Fruit fly (Drosophila melanogaster) whole organism, embryonic: ENCODE data around the gene AMPdeam.

Source experiments
- Abd-B ChIP-seq: fragments of 200-800 bp; sonication (Bioruptor generic); optimal IDR thresholded peaks from 2 replicates; lab custom pipeline; 2018; ENCODE audit warnings: missing biosample characterization, mild to moderate bottlenecking, missing genetic modification characterization, moderate library complexity
- Ada2b ChIP-seq: fragments of 200-800 bp; sonication (Bioruptor generic); IDR thresholded peaks from 2 replicates; pipeline ENCODE4 v1.3.6; 2022; ENCODE audit warnings: missing biosample characterization, missing genetic modification characterization
- CG10147 ChIP-seq: fragments of 200-800 bp; sonication (Bioruptor generic); optimal IDR thresholded peaks from 2 replicates; lab custom pipeline; 2019; ENCODE audit warnings: missing biosample characterization, mild to moderate bottlenecking, missing genetic modification characterization, moderate library complexity
- CG10209 ChIP-seq: fragments of 200-800 bp; sonication (Bioruptor generic); optimal IDR thresholded peaks from 3 replicates; lab custom pipeline; 2017; ENCODE audit warnings: missing biosample characterization, mild to moderate bottlenecking, missing genetic modification characterization, missing genetic modification reagents
- CG10366 ChIP-seq: fragments of 200-800 bp; sonication (Bioruptor generic); IDR thresholded peaks from 2 replicates; pipeline ENCODE4 v1.3.6; 2022; ENCODE audit warnings: missing biosample characterization, missing genetic modification characterization
- CG11560 ChIP-seq: fragments of 200-800 bp; sonication (Bioruptor generic); IDR thresholded peaks from 3 replicates; pipeline ENCODE4 v1.3.6; 2022; ENCODE audit warnings: missing biosample characterization, missing genetic modification characterization
- CG12299 ChIP-seq: fragments of 200-800 bp; sonication (Bioruptor generic); optimal IDR thresholded peaks from 2 replicates; lab custom pipeline; 2018; ENCODE audit warnings: missing biosample characterization, mild to moderate bottlenecking, missing genetic modification characterization
- CG17186 ChIP-seq: fragments of 200-800 bp; sonication (Bioruptor generic); optimal IDR thresholded peaks from 3 replicates; lab custom pipeline; 2017; ENCODE audit warnings: missing biosample characterization, missing genetic modification reagents, missing genetic modification characterization
- CG1832 ChIP-seq: fragments of 200-800 bp; sonication (Bioruptor generic); optimal IDR thresholded peaks from 2 replicates; lab custom pipeline; 2017; ENCODE audit warnings: missing biosample characterization, mild to moderate bottlenecking, missing genetic modification characterization, inconsistent platforms
- CG2712 ChIP-seq: fragments of 200-800 bp; optimal IDR thresholded peaks from 3 replicates; lab custom pipeline; 2019; ENCODE audit warnings: missing biosample characterization, mild to moderate bottlenecking, missing genetic modification characterization, moderate library complexity
- CG31224 ChIP-seq: fragments of 200-800 bp; sonication (Bioruptor generic); IDR thresholded peaks from 2 replicates; pipeline ENCODE4 v1.3.6; 2022; ENCODE audit warnings: missing biosample characterization, missing genetic modification characterization
- CG32767 ChIP-seq: fragments of 200-800 bp; sonication (Bioruptor generic); IDR thresholded peaks from 2 replicates; pipeline ENCODE4 v1.3.6; 2022; ENCODE audit warnings: missing biosample characterization, missing genetic modification characterization
- CG3407 ChIP-seq: fragments of 200-800 bp; sonication (Bioruptor generic); optimal IDR thresholded peaks from 2 replicates; lab custom pipeline; 2018; ENCODE audit warnings: missing biosample characterization, mild to moderate bottlenecking, missing genetic modification characterization
- CG8388 ChIP-seq: fragments of 200-800 bp; sonication (Bioruptor generic); optimal IDR thresholded peaks from 2 replicates; lab custom pipeline; 2019; ENCODE audit warnings: missing biosample characterization, mild to moderate bottlenecking, missing genetic modification characterization, moderate library complexity
- CG8478 ChIP-seq: fragments of >200 bp; optimal IDR thresholded peaks from 2 replicates; lab custom pipeline; 2018
- Dfd ChIP-seq, 2 experiments: fragments of >200 bp; optimal IDR thresholded peaks; 2 replicates each; lab custom pipeline; 2017; ENCODE audit warnings: missing biosample characterization in 2 of 2, missing genetic modification characterization in 2 of 2
- Drgx ChIP-seq: fragments of 200-800 bp; sonication (Bioruptor generic); IDR thresholded peaks from 2 replicates; pipeline ENCODE4 v1.3.6; 2022; ENCODE audit warnings: missing biosample characterization, missing genetic modification characterization
- E2f2 ChIP-seq: fragments of 200-800 bp; sonication (Bioruptor generic); IDR thresholded peaks from 2 replicates; pipeline ENCODE4 v1.3.6; 2022; ENCODE audit warnings: missing biosample characterization, missing genetic modification characterization
- ERR ChIP-seq: fragments of 200-800 bp; sonication (Bioruptor generic); optimal IDR thresholded peaks from 2 replicates; lab custom pipeline; 2016; ENCODE audit warnings: missing biosample characterization, missing genetic modification characterization
- Hey ChIP-seq: fragments of 200-800 bp; sonication (Bioruptor generic); optimal IDR thresholded peaks from 3 replicates; lab custom pipeline; 2018; ENCODE audit warnings: missing biosample characterization, mild to moderate bottlenecking, missing genetic modification characterization
- Hr3 ChIP-seq: fragments of 200-800 bp; sonication (Bioruptor generic); optimal IDR thresholded peaks from 3 replicates; lab custom pipeline; 2016; ENCODE audit warnings: missing biosample characterization, missing genetic modification characterization
- Kr ChIP-seq: fragments of 200-800 bp; sonication (Bioruptor generic); optimal IDR thresholded peaks from 2 replicates; lab custom pipeline; 2017; ENCODE audit warnings: missing biosample characterization, mild to moderate bottlenecking, missing genetic modification characterization
- PHDP ChIP-seq: fragments of 200-800 bp; sonication (Bioruptor generic); optimal IDR thresholded peaks from 3 replicates; lab custom pipeline; 2018; ENCODE audit warnings: missing biosample characterization, mild to moderate bottlenecking, missing genetic modification characterization, moderate library complexity
- Sin3A ChIP-seq: fragments of >200 bp; optimal IDR thresholded peaks from 2 replicates; lab custom pipeline; 2018
- Vsx1 ChIP-seq: fragments of 200-800 bp; sonication (Bioruptor generic); optimal IDR thresholded peaks from 2 replicates; lab custom pipeline; 2017; ENCODE audit warnings: missing biosample characterization, mild to moderate bottlenecking, missing genetic modification characterization, missing genetic modification reagents
- Xbp1 ChIP-seq: fragments of 200-800 bp; sonication (Bioruptor generic); optimal IDR thresholded peaks from 3 replicates; lab custom pipeline; 2016; ENCODE audit warnings: missing biosample characterization, mild to moderate bottlenecking, missing genetic modification characterization
- YL-1 ChIP-seq: fragments of 200-800 bp; sonication (Bioruptor generic); optimal IDR thresholded peaks from 3 replicates; lab custom pipeline; 2017; ENCODE audit warnings: missing biosample characterization, mild to moderate bottlenecking, missing genetic modification characterization
- abd-A ChIP-seq: fragments of 200-800 bp; sonication (Bioruptor generic); optimal IDR thresholded peaks from 3 replicates; lab custom pipeline; 2019; ENCODE audit warnings: missing biosample characterization, mild to moderate bottlenecking, missing genetic modification characterization, moderate library complexity
- ac ChIP-seq: fragments of 200-800 bp; sonication (Bioruptor generic); optimal IDR thresholded peaks from 3 replicates; lab custom pipeline; 2017; ENCODE audit warnings: missing biosample characterization, mild to moderate bottlenecking, missing genetic modification characterization
- al ChIP-seq: fragments of 200-800 bp; sonication (Bioruptor generic); IDR thresholded peaks from 2 replicates; pipeline ENCODE4 v1.3.6; 2022; ENCODE audit warnings: missing biosample characterization, missing genetic modification characterization
- crc ChIP-seq: fragments of 200-800 bp; sonication (Bioruptor generic); optimal IDR thresholded peaks from 2 replicates; lab custom pipeline; 2016; ENCODE audit warnings: missing biosample characterization, missing genetic modification characterization
- dan ChIP-seq: fragments of 200-800 bp; sonication (Bioruptor generic); IDR thresholded peaks from 2 replicates; pipeline ENCODE4 v1.3.6; 2022; ENCODE audit warnings: missing biosample characterization, missing genetic modification characterization
- ewg ChIP-seq: fragments of 200-800 bp; sonication (Bioruptor generic); optimal IDR thresholded peaks from 3 replicates; lab custom pipeline; 2017; ENCODE audit warnings: mild to moderate bottlenecking, missing biosample characterization, missing genetic modification reagents, missing genetic modification characterization
- exex ChIP-seq: fragments of 200-800 bp; sonication (Bioruptor generic); optimal IDR thresholded peaks from 4 replicates; lab custom pipeline; 2018; ENCODE audit warnings: missing biosample characterization, mild to moderate bottlenecking, missing genetic modification characterization, moderate library complexity
- eyg ChIP-seq: fragments of 200-800 bp; sonication (Bioruptor generic); optimal IDR thresholded peaks from 3 replicates; lab custom pipeline; 2016; ENCODE audit warnings: missing biosample characterization, missing genetic modification characterization
- fd102C ChIP-seq: fragments of 200-800 bp; sonication (Bioruptor generic); optimal IDR thresholded peaks from 2 replicates; lab custom pipeline; 2018; ENCODE audit warnings: missing biosample characterization, mild to moderate bottlenecking, missing genetic modification characterization, moderate library complexity
- fd64A ChIP-seq: fragments of 200-800 bp; sonication (Bioruptor generic); optimal IDR thresholded peaks from 3 replicates; lab custom pipeline; 2018; ENCODE audit warnings: missing biosample characterization, mild to moderate bottlenecking, missing genetic modification characterization
- hbn ChIP-seq: fragments of 200-800 bp; sonication (Bioruptor generic); IDR thresholded peaks from 2 replicates; pipeline ENCODE4 v1.3.6; 2022; ENCODE audit warnings: missing biosample characterization, missing genetic modification characterization; ENCODE audit not compliant: partially characterized antibody
- klu ChIP-seq: fragments of 200-800 bp; sonication (Bioruptor generic); IDR thresholded peaks from 2 replicates; pipeline ENCODE4 v1.3.6; 2022; ENCODE audit warnings: missing biosample characterization, missing genetic modification characterization
- nerfin-2 ChIP-seq: fragments of 200-800 bp; sonication (Bioruptor generic); IDR thresholded peaks from 2 replicates; pipeline ENCODE4 v1.3.6; 2022; ENCODE audit warnings: missing biosample characterization, missing genetic modification characterization; ENCODE audit not compliant: partially characterized antibody
- onecut ChIP-seq: fragments of 200-800 bp; sonication (Bioruptor generic); IDR thresholded peaks from 2 replicates; pipeline ENCODE4 v1.3.6; 2022; ENCODE audit warnings: missing biosample characterization, missing genetic modification characterization
- p53 ChIP-seq: fragments of 200-800 bp; sonication (Bioruptor generic); optimal IDR thresholded peaks from 2 replicates; lab custom pipeline; 2016; ENCODE audit warnings: missing biosample characterization, missing genetic modification characterization
- pan ChIP-seq, 4 experiments: fragments of >200 bp in 3 of 4; fragments of 200-800 bp in 1 of 4; sonication (Bioruptor generic) in 1 of 4; optimal IDR thresholded peaks in 3 of 4; IDR thresholded peaks in 1 of 4; 2 replicates each; pipeline versions ENCODE4 v1.3.6 to Lab custom; 2017 to 2022; ENCODE audit warnings: missing biosample characterization in 2 of 4, missing genetic modification characterization in 2 of 4, mixed read lengths in 1 of 4
- peb ChIP-seq: fragments of 200-800 bp; sonication (Bioruptor generic); IDR thresholded peaks from 2 replicates; pipeline ENCODE4 v1.3.6; 2022; ENCODE audit warnings: missing biosample characterization, missing genetic modification characterization
- pita ChIP-seq: fragments of 200-800 bp; sonication (Bioruptor generic); optimal IDR thresholded peaks from 2 replicates; lab custom pipeline; 2017; ENCODE audit warnings: missing biosample characterization, mild to moderate bottlenecking, missing genetic modification characterization
- pros ChIP-seq: fragments of 200-800 bp; sonication (Bioruptor generic); optimal IDR thresholded peaks from 3 replicates; lab custom pipeline; 2019; ENCODE audit warnings: missing biosample characterization, mild to moderate bottlenecking, missing genetic modification characterization, moderate library complexity
- sc ChIP-seq, 3 experiments: fragments of >200 bp in 2 of 3; fragments of 200-800 bp in 1 of 3; sonication (Bioruptor generic) in 1 of 3; optimal IDR thresholded peaks; 2 replicates in 2 of 3; 3 replicates in 1 of 3; lab custom pipeline; 2017; ENCODE audit warnings: mild to moderate bottlenecking in 1 of 3, missing biosample characterization in 1 of 3, missing genetic modification characterization in 1 of 3, missing genetic modification reagents in 1 of 3
- sob ChIP-seq: fragments of 200-800 bp; sonication (Bioruptor generic); IDR thresholded peaks from 2 replicates; pipeline ENCODE4 v1.3.6; 2022; ENCODE audit warnings: missing biosample characterization, missing genetic modification characterization
- sug ChIP-seq: fragments of 200-800 bp; optimal IDR thresholded peaks from 2 replicates; lab custom pipeline; 2019; ENCODE audit warnings: missing biosample characterization, mild to moderate bottlenecking, missing genetic modification characterization, moderate library complexity
- unc-4 ChIP-seq: fragments of 200-800 bp; sonication (Bioruptor generic); IDR thresholded peaks from 2 replicates; pipeline ENCODE4 v1.3.6; 2022; ENCODE audit warnings: missing biosample characterization, missing genetic modification characterization; ENCODE audit not compliant: partially characterized antibody
- zf30C ChIP-seq: fragments of 200-800 bp; sonication (Bioruptor generic); optimal IDR thresholded peaks from 3 replicates; lab custom pipeline; 2018; ENCODE audit warnings: missing biosample characterization, mild to moderate bottlenecking, missing genetic modification characterization

AMPdeam gene

dm6 chrX:13838255-13838654 is 7.4 kb downstream of the AMPdeam start (continued):
- no peak for TF ChIP-seq Sin3A (lab: Kevin White, UChicago)
- no peak for TF ChIP-seq hbn (GFP tag; lab: Robert Waterston, UW)
- no peak for TF ChIP-seq onecut (GFP tag; lab: Robert Waterston, UW)
- no peak for TF ChIP-seq eyg (GFP tag; lab: Kevin White, UChicago)
- no peak for TF ChIP-seq pita (GFP tag; lab: Kevin White, UChicago)
- TF ChIP-seq pros (GFP tag; lab: Kevin White, UChicago), result no peak
- TF ChIP-seq Hr3 (GFP tag; lab: Kevin White, UChicago), result no peak
- TF ChIP-seq CG8388, result peak; percentile 1
- TF ChIP-seq YL-1 (GFP tag; lab: Kevin White, UChicago), result no peak
- no peak for TF ChIP-seq al
- peak; percentile 53 for TF ChIP-seq Drgx (GFP tag; lab: Robert Waterston, UW)
- TF ChIP-seq CG10366, result no peak
- no peak for TF ChIP-seq crc (GFP tag; lab: Kevin White, UChicago)
- no peak for TF ChIP-seq CG8478 (lab: Kevin White, UChicago)
- no peak for TF ChIP-seq sob (GFP tag; lab: Robert Waterston, UW)
- no peak for TF ChIP-seq unc-4
- no peak for TF ChIP-seq ac
- no peak for TF ChIP-seq Vsx1 (GFP tag; lab: Kevin White, UChicago)
- TF ChIP-seq klu (GFP tag; lab: Robert Waterston, UW), result no peak
- TF ChIP-seq ERR, result no peak
- TF ChIP-seq CG10147 (GFP tag; lab: Kevin White, UChicago), result no peak
- TF ChIP-seq ewg (GFP tag; lab: Kevin White, UChicago), result no peak
- TF ChIP-seq p53 (GFP tag; lab: Kevin White, UChicago), result no peak
- no peak for TF ChIP-seq CG11560 (tag; lab: Robert Waterston, UW)
- no peak for TF ChIP-seq peb (GFP tag; lab: Robert Waterston, UW)
- TF ChIP-seq Dfd (GFP tag; optimal IDR thresholded peaks at IDR 0.05; lab: Kevin White, UChicago), result no peak
- TF ChIP-seq exex, result no peak
- TF ChIP-seq Xbp1 (GFP tag; lab: Kevin White, UChicago), result no peak
- TF ChIP-seq CG12299 (tag; lab: Kevin White, UChicago), result no peak
- TF ChIP-seq CG17186 (GFP tag; lab: Kevin White, UChicago), result no peak
- no peak for TF ChIP-seq CG3407 (GFP tag; lab: Kevin White, UChicago)
- no peak for TF ChIP-seq CG1832 (GFP tag; lab: Kevin White, UChicago)
- peak; percentile 39 for TF ChIP-seq CG2712 (tag; lab: Kevin White, UChicago)
- TF ChIP-seq dan (GFP tag; lab: Robert Waterston, UW), result no peak
- no peak for TF ChIP-seq pan (optimal IDR thresholded peaks at IDR 0.05; lab: Kevin White, UChicago)
- peak in 1 of 2 experiments; percentile 45 for TF ChIP-seq pan (GFP tag; optimal IDR thresholded peaks at IDR 0.05 in 1 of 2, IDR thresholded peaks at IDR 0.05 in 1 of 2)
- TF ChIP-seq E2f2 (GFP tag; lab: Robert Waterston, UW), result peak; percentile 18; the same call in 1 of the 2 replicates
- TF ChIP-seq Kr (GFP tag; lab: Kevin White, UChicago), result no peak
- no peak for TF ChIP-seq CG10209
- no peak for TF ChIP-seq abd-A (tag; lab: Kevin White, UChicago)
- TF ChIP-seq CG31224 (GFP tag; lab: Robert Waterston, UW), result no peak
- no peak for TF ChIP-seq zf30C
- no peak for TF ChIP-seq fd64A
- no peak for TF ChIP-seq fd102C
- no peak for TF ChIP-seq Hey (tag; lab: Kevin White, UChicago)
- no peak for TF ChIP-seq CG32767 (GFP tag; lab: Robert Waterston, UW)
- TF ChIP-seq nerfin-2 (GFP tag; lab: Robert Waterston, UW), result no peak
- TF ChIP-seq PHDP (tag; lab: Kevin White, UChicago), result peak; percentile 9
- no peak for TF ChIP-seq Ada2b (GFP tag; lab: Robert Waterston, UW)
- TF ChIP-seq sug, result no peak
- no peak for TF ChIP-seq Abd-B (GFP tag; lab: Kevin White, UChicago)
- TF ChIP-seq sc (optimal IDR thresholded peaks at IDR 0.05; lab: Kevin White, UChicago), result no peak
- TF ChIP-seq sc (GFP tag; optimal IDR thresholded peaks at IDR 0.05; lab: Kevin White, UChicago), result no peak
